Worm (Caenorhabditis elegans) whole organism, mixed stage, embryonic: Measurements from ENCODE around the gene srw-69.
"Not testable (repeated sequence)": the region's sequence is repeated elsewhere in the genome, so short reads cannot be mapped to it uniquely, and the experiment has no call there.

ENCODE experiments used
- M03D4.4 ChIP-seq: sonication (generic microtip); optimal IDR thresholded peaks from 2 replicates; lab custom pipeline; 2017; ENCODE audit warnings: mild to moderate bottlenecking, missing genetic modification characterization, missing compliant biosample characterization
- elt-3 ChIP-seq: fragments of 150-350 bp; optimal IDR thresholded peaks from 2 replicates; lab custom pipeline; 2014; ENCODE audit warnings: missing biosample characterization, missing genetic modification characterization
- ham-2 ChIP-seq: fragments of 200-800 bp; sonication (Bioruptor generic); optimal IDR thresholded peaks from 2 replicates; lab custom pipeline; 2018; ENCODE audit warnings: mild to moderate bottlenecking, missing genetic modification characterization, missing compliant biosample characterization
- lsy-2 ChIP-seq: fragments of 150-350 bp; optimal IDR thresholded peaks from 2 replicates; lab custom pipeline; 2014; ENCODE audit warnings: missing biosample characterization, missing genetic modification characterization
- mep-1 ChIP-seq: fragments of 150-350 bp; optimal IDR thresholded peaks from 2 replicates; lab custom pipeline; 2017; ENCODE audit warnings: missing biosample characterization, missing genetic modification reagents, missing genetic modification characterization, inconsistent platforms
- mls-2 ChIP-seq: sonication (generic microtip); optimal IDR thresholded peaks from 2 replicates; lab custom pipeline; 2016; ENCODE audit warnings: mild to moderate bottlenecking, missing genetic modification characterization, moderate library complexity, missing compliant biosample characterization
- nhr-12 ChIP-seq: fragments of 150-350 bp; optimal IDR thresholded peaks from 2 replicates; lab custom pipeline; 2014; ENCODE audit warnings: missing biosample characterization, missing genetic modification characterization
- nhr-237 ChIP-seq: fragments of 150-350 bp; optimal IDR thresholded peaks from 2 replicates; lab custom pipeline; 2014; ENCODE audit warnings: missing biosample characterization, missing genetic modification characterization
- nhr-76 ChIP-seq: sonication (generic microtip); optimal IDR thresholded peaks from 2 replicates; lab custom pipeline; 2017; ENCODE audit warnings: missing biosample characterization, missing genetic modification characterization
- pha-4 ChIP-seq: fragments of 150-350 bp; optimal IDR thresholded peaks from 2 replicates; lab custom pipeline; 2018; ENCODE audit warnings: missing biosample characterization, missing genetic modification reagents, missing genetic modification characterization
- snpc-4 ChIP-seq: fragments of 150-350 bp; optimal IDR thresholded peaks from 2 replicates; lab custom pipeline; 2014; ENCODE audit warnings: missing biosample characterization, missing genetic modification characterization
- ztf-11 ChIP-seq: fragments of 150-350 bp; optimal IDR thresholded peaks from 2 replicates; lab custom pipeline; 2014; ENCODE audit warnings: missing biosample characterization, missing genetic modification characterization

ce11 chrV:7444331-7444730 is 15.6 kb upstream of the srw-69 start, which contains the start of gene nhr-141:
- TF ChIP-seq nhr-76 (tag; lab: Kevin White, UChicago); snpc-4 (tag; lab: Kevin White, UChicago); ham-2 (GFP tag; lab: Kevin White, UChicago); M03D4.4 (tag; lab: Kevin White, UChicago); nhr-237 (tag; lab: Kevin White, UChicago); mep-1; elt-3 (tag; lab: Kevin White, UChicago); lsy-2 (tag; lab: Kevin White, UChicago); nhr-12 (tag; lab: Kevin White, UChicago); ztf-11; pha-4 (tag; lab: Kevin White, UChicago); mls-2 (tag; lab: Kevin White, UChicago): not testable (repeated sequence)
